Fruit fly (Drosophila melanogaster) whole organism, embryonic: ENCODE measurements around the gene Acp63F.

Experiments
- Abd-B ChIP-seq: fragments of 200-800 bp; sonication (Bioruptor generic); optimal IDR thresholded peaks from 2 replicates; lab custom pipeline; 2018; ENCODE audit warnings: missing biosample characterization, mild to moderate bottlenecking, missing genetic modification characterization, moderate library complexity
- CG10147 ChIP-seq: fragments of 200-800 bp; sonication (Bioruptor generic); optimal IDR thresholded peaks from 2 replicates; lab custom pipeline; 2019; ENCODE audit warnings: missing biosample characterization, mild to moderate bottlenecking, missing genetic modification characterization, moderate library complexity
- CG1024 ChIP-seq: fragments of 200-800 bp; sonication (Bioruptor generic); IDR thresholded peaks from 2 replicates; pipeline ENCODE4 v1.3.6; 2022; ENCODE audit warnings: missing biosample characterization, missing genetic modification characterization
- CG10366 ChIP-seq: fragments of 200-800 bp; sonication (Bioruptor generic); IDR thresholded peaks from 2 replicates; pipeline ENCODE4 v1.3.6; 2022; ENCODE audit warnings: missing biosample characterization, missing genetic modification characterization
- CG12659 ChIP-seq: fragments of 200-800 bp; sonication (Bioruptor generic); optimal IDR thresholded peaks from 3 replicates; lab custom pipeline; 2017; ENCODE audit warnings: mild to moderate bottlenecking, missing biosample characterization, missing genetic modification reagents, missing genetic modification characterization
- CG14441 ChIP-seq: fragments of 200-800 bp; sonication (Bioruptor generic); IDR thresholded peaks from 2 replicates; pipeline ENCODE4 v1.3.6; 2022; ENCODE audit warnings: missing biosample characterization, missing genetic modification characterization
- CG1603 ChIP-seq: fragments of 200-800 bp; sonication (Bioruptor generic); optimal IDR thresholded peaks from 2 replicates; lab custom pipeline; 2019; ENCODE audit warnings: missing biosample characterization, mild to moderate bottlenecking, missing genetic modification characterization, moderate library complexity
- CG18262 ChIP-seq: fragments of 200-800 bp; optimal IDR thresholded peaks from 3 replicates; lab custom pipeline; 2019; ENCODE audit warnings: missing biosample characterization, mild to moderate bottlenecking, missing genetic modification characterization, moderate library complexity
- CG18619 ChIP-seq: fragments of 200-800 bp; sonication (Bioruptor generic); optimal IDR thresholded peaks from 3 replicates; lab custom pipeline; 2017; ENCODE audit warnings: missing biosample characterization, mild to moderate bottlenecking, missing genetic modification characterization
- CG31224 ChIP-seq: fragments of 200-800 bp; sonication (Bioruptor generic); IDR thresholded peaks from 2 replicates; pipeline ENCODE4 v1.3.6; 2022; ENCODE audit warnings: missing biosample characterization, missing genetic modification characterization
- CG3847 ChIP-seq: fragments of 200-800 bp; sonication (Bioruptor generic); IDR thresholded peaks from 2 replicates; pipeline ENCODE4 v1.3.6; 2022; ENCODE audit warnings: missing biosample characterization, missing genetic modification characterization
- CG8388 ChIP-seq: fragments of 200-800 bp; sonication (Bioruptor generic); optimal IDR thresholded peaks from 2 replicates; lab custom pipeline; 2019; ENCODE audit warnings: missing biosample characterization, mild to moderate bottlenecking, missing genetic modification characterization, moderate library complexity
- CG8478 ChIP-seq: fragments of >200 bp; optimal IDR thresholded peaks from 2 replicates; lab custom pipeline; 2018
- CG8765 ChIP-seq: fragments of 200-800 bp; sonication (Bioruptor generic); IDR thresholded peaks from 2 replicates; pipeline ENCODE4 v1.3.6; 2022; ENCODE audit warnings: missing biosample characterization, missing genetic modification characterization
- CG9727 ChIP-seq: fragments of 200-800 bp; sonication (Bioruptor generic); optimal IDR thresholded peaks from 3 replicates; lab custom pipeline; 2017; ENCODE audit warnings: missing biosample characterization, mild to moderate bottlenecking, missing genetic modification characterization
- CHES-1-like ChIP-seq: fragments of 200-800 bp; sonication (Bioruptor generic); optimal IDR thresholded peaks from 2 replicates; lab custom pipeline; 2016; ENCODE audit warnings: missing biosample characterization, missing genetic modification characterization
- Dip3 ChIP-seq: fragments of 200-800 bp; sonication (Bioruptor generic); optimal IDR thresholded peaks from 3 replicates; lab custom pipeline; 2016; ENCODE audit warnings: missing biosample characterization, missing genetic modification characterization
- Drgx ChIP-seq: fragments of 200-800 bp; sonication (Bioruptor generic); IDR thresholded peaks from 2 replicates; pipeline ENCODE4 v1.3.6; 2022; ENCODE audit warnings: missing biosample characterization, missing genetic modification characterization
- Fer2 ChIP-seq: fragments of 200-800 bp; sonication (Bioruptor generic); optimal IDR thresholded peaks from 2 replicates; lab custom pipeline; 2018; ENCODE audit warnings: missing biosample characterization, mild to moderate bottlenecking, missing genetic modification characterization, moderate library complexity
- HHEX ChIP-seq: fragments of 200-800 bp; sonication (Bioruptor generic); optimal IDR thresholded peaks from 3 replicates; lab custom pipeline; 2017; ENCODE audit warnings: missing biosample characterization, mild to moderate bottlenecking, missing genetic modification characterization, missing genetic modification reagents
- Hsf ChIP-seq: fragments of 200-800 bp; sonication (Bioruptor generic); optimal IDR thresholded peaks from 3 replicates; lab custom pipeline; 2016; ENCODE audit warnings: missing biosample characterization, missing genetic modification characterization
- Lhr ChIP-seq: fragments of 200-800 bp; sonication (Bioruptor generic); optimal IDR thresholded peaks from 3 replicates; lab custom pipeline; 2017; ENCODE audit warnings: mild to moderate bottlenecking, missing biosample characterization, missing genetic modification reagents, missing genetic modification characterization
- Lpt ChIP-seq: fragments of >200 bp; optimal IDR thresholded peaks from 2 replicates; lab custom pipeline; 2018; ENCODE audit warnings: missing biosample characterization, missing genetic modification characterization
- MBD-R2 ChIP-seq: fragments of 200-800 bp; sonication (Bioruptor generic); IDR thresholded peaks from 2 replicates; pipeline ENCODE4 v1.3.6; 2022; ENCODE audit warnings: missing biosample characterization, missing genetic modification characterization
- Meics ChIP-seq: fragments of 200-800 bp; sonication (Bioruptor generic); optimal IDR thresholded peaks from 2 replicates; lab custom pipeline; 2017; ENCODE audit warnings: missing biosample characterization, mild to moderate bottlenecking, missing genetic modification characterization
- Opbp ChIP-seq: fragments of 200-800 bp; sonication (Bioruptor generic); IDR thresholded peaks from 3 replicates; pipeline ENCODE4 v1.3.6; 2022; ENCODE audit warnings: missing biosample characterization, missing genetic modification characterization; ENCODE audit not compliant: partially characterized antibody
- Sin3A ChIP-seq: fragments of >200 bp; optimal IDR thresholded peaks from 2 replicates; lab custom pipeline; 2018
- Ssrp ChIP-seq: fragments of 200-800 bp; sonication (Bioruptor generic); optimal IDR thresholded peaks from 2 replicates; lab custom pipeline; 2018; ENCODE audit warnings: missing biosample characterization, mild to moderate bottlenecking, missing genetic modification characterization, moderate library complexity
- Xrp1 ChIP-seq: fragments of 200-800 bp; sonication (Bioruptor generic); IDR thresholded peaks from 2 replicates; pipeline ENCODE4 v1.3.6; 2022; ENCODE audit warnings: missing biosample characterization, missing genetic modification characterization
- ab ChIP-seq: fragments of 200-800 bp; sonication (Bioruptor generic); optimal IDR thresholded peaks from 2 replicates; lab custom pipeline; 2016; ENCODE audit warnings: missing biosample characterization, missing genetic modification characterization
- aop ChIP-seq: fragments of 200-800 bp; sonication (Bioruptor generic); IDR thresholded peaks from 2 replicates; pipeline ENCODE4 v1.3.6; 2022; ENCODE audit warnings: missing biosample characterization, missing genetic modification characterization
- ato ChIP-seq: fragments of 200-800 bp; sonication (Bioruptor generic); IDR thresholded peaks from 2 replicates; pipeline ENCODE4 v1.3.6; 2022; ENCODE audit warnings: missing biosample characterization, missing genetic modification characterization; ENCODE audit not compliant: partially characterized antibody
- bcd ChIP-seq: fragments of 200-800 bp; sonication (Bioruptor generic); optimal IDR thresholded peaks from 2 replicates; lab custom pipeline; 2017; ENCODE audit warnings: missing biosample characterization, mild to moderate bottlenecking, missing genetic modification characterization
- bigmax ChIP-seq: fragments of 200-800 bp; sonication (Bioruptor generic); optimal IDR thresholded peaks from 2 replicates; lab custom pipeline; 2018; ENCODE audit warnings: missing biosample characterization, mild to moderate bottlenecking, missing genetic modification characterization
- crp ChIP-seq, 2 experiments: fragments of 200-800 bp; sonication (Bioruptor generic); optimal IDR thresholded peaks; 2 replicates in 1 of 2; 3 replicates in 1 of 2; lab custom pipeline; 2017; ENCODE audit warnings: missing biosample characterization in 2 of 2, missing genetic modification characterization in 2 of 2, mild to moderate bottlenecking in 1 of 2, moderate library complexity in 1 of 2
- cwo ChIP-seq: fragments of 200-800 bp; sonication (Bioruptor generic); optimal IDR thresholded peaks from 3 replicates; lab custom pipeline; 2017; ENCODE audit warnings: missing biosample characterization, missing genetic modification characterization, mild to moderate bottlenecking, moderate library complexity, missing genetic modification reagents
- esg ChIP-seq: fragments of 200-800 bp; sonication (Bioruptor generic); conservative IDR thresholded peaks from 2 replicates; pipeline ENCODE4 v1.3.6; 2022; ENCODE audit warnings: missing biosample characterization, missing genetic modification characterization
- fd102C ChIP-seq: fragments of 200-800 bp; sonication (Bioruptor generic); optimal IDR thresholded peaks from 2 replicates; lab custom pipeline; 2018; ENCODE audit warnings: missing biosample characterization, mild to moderate bottlenecking, missing genetic modification characterization, moderate library complexity
- ftz-f1 ChIP-seq: fragments of 200-800 bp; sonication (Bioruptor generic); optimal IDR thresholded peaks from 2 replicates; lab custom pipeline; 2016; ENCODE audit warnings: missing biosample characterization, missing genetic modification characterization
- grau ChIP-seq: fragments of 200-800 bp; optimal IDR thresholded peaks from 3 replicates; lab custom pipeline; 2019; ENCODE audit warnings: missing biosample characterization, mild to moderate bottlenecking, missing genetic modification characterization, moderate library complexity
- grn ChIP-seq: fragments of 200-800 bp; sonication (Bioruptor generic); optimal IDR thresholded peaks from 3 replicates; lab custom pipeline; 2017; ENCODE audit warnings: missing biosample characterization, missing genetic modification characterization
- h ChIP-seq: fragments of >200 bp; optimal IDR thresholded peaks from 2 replicates; lab custom pipeline; 2017
- insv ChIP-seq, 2 experiments: fragments of 200-800 bp; sonication (Bioruptor generic); optimal IDR thresholded peaks; 3 replicates each; lab custom pipeline; 2016 to 2018; ENCODE audit warnings: missing biosample characterization in 2 of 2, missing genetic modification characterization in 2 of 2
- lab ChIP-seq: fragments of 200-800 bp; sonication (Bioruptor generic); optimal IDR thresholded peaks from 3 replicates; lab custom pipeline; 2017; ENCODE audit warnings: missing biosample characterization, missing genetic modification characterization, mild to moderate bottlenecking, moderate library complexity, missing genetic modification reagents
- nmo ChIP-seq: fragments of 200-800 bp; sonication (Bioruptor generic); optimal IDR thresholded peaks from 2 replicates; lab custom pipeline; 2018; ENCODE audit warnings: missing biosample characterization, mild to moderate bottlenecking, missing genetic modification characterization, moderate library complexity
- odd ChIP-seq: fragments of 200-800 bp; sonication (Bioruptor generic); optimal IDR thresholded peaks from 2 replicates; lab custom pipeline; 2017; ENCODE audit warnings: missing biosample characterization, mild to moderate bottlenecking, missing genetic modification characterization
- org-1 ChIP-seq: fragments of 200-800 bp; sonication (Bioruptor generic); optimal IDR thresholded peaks from 2 replicates; lab custom pipeline; 2017; ENCODE audit warnings: missing biosample characterization, missing genetic modification characterization
- pros ChIP-seq: fragments of 200-800 bp; sonication (Bioruptor generic); optimal IDR thresholded peaks from 3 replicates; lab custom pipeline; 2019; ENCODE audit warnings: missing biosample characterization, mild to moderate bottlenecking, missing genetic modification characterization, moderate library complexity
- sisA ChIP-seq: fragments of 200-800 bp; sonication (Bioruptor generic); IDR thresholded peaks from 2 replicates; pipeline ENCODE4 v1.3.6; 2022; ENCODE audit warnings: missing biosample characterization, missing genetic modification characterization
- so ChIP-seq: fragments of 200-800 bp; sonication (Bioruptor generic); IDR thresholded peaks from 3 replicates; pipeline ENCODE4 v1.3.6; 2022; ENCODE audit warnings: missing biosample characterization, missing genetic modification characterization
- trh ChIP-seq: fragments of 200-800 bp; sonication (Bioruptor generic); optimal IDR thresholded peaks from 2 replicates; lab custom pipeline; 2016; ENCODE audit warnings: missing biosample characterization, missing genetic modification characterization

The Acp63F gene

dm6 chr3L:3770823-3771222 is 45.3 kb downstream of the Acp63F start (continued):
- TF ChIP-seq Meics (peak; percentile 57), ab (GFP tag; lab: Kevin White, UChicago) (no peak), CHES-1-like (peak; percentile 27), org-1 (GFP tag; lab: Kevin White, UChicago) (peak; percentile 6), trh (GFP tag; lab: Kevin White, UChicago) (peak; percentile 31), Sin3A (lab: Kevin White, UChicago) (no peak), CG31224 (GFP tag; lab: Robert Waterston, UW) (peak; percentile 24; the same call in 1 of the 2 replicates), Lhr (no peak), CG8478 (lab: Kevin White, UChicago) (no peak), cwo (GFP tag; lab: Kevin White, UChicago) (peak; percentile 89), sisA (peak; percentile 35; the same call in 1 of the 2 replicates), CG14441 (0 out of 2 replicates have a peak, but pooled peaks have one; percentile 13), Hsf (GFP tag; lab: Kevin White, UChicago) (peak; percentile 51), Lpt (GFP tag; lab: Kevin White, UChicago) (no peak), lab (GFP tag; lab: Kevin White, UChicago) (peak; percentile 57), insv (GFP tag; optimal IDR thresholded peaks at IDR 0.05; lab: Kevin White, UChicago) (no peak), Xrp1 (0 out of 2 replicates have a peak, but pooled peaks have one; percentile 12), ftz-f1 (no peak), bigmax (no peak), fd102C (no peak), CG9727 (peak; percentile 6), CG8765 (GFP tag; lab: Robert Waterston, UW) (no peak), CG18619 (GFP tag; lab: Kevin White, UChicago) (peak; percentile 49), CG8388 (GFP tag; lab: Kevin White, UChicago) (no peak), Dip3 (GFP tag; lab: Kevin White, UChicago) (peak; percentile 8), esg (GFP tag; lab: Robert Waterston, UW) (peak; percentile 50; the same call in 1 of the 2 replicates), CG18262 (tag; lab: Kevin White, UChicago) (no peak), CG10147 (GFP tag; lab: Kevin White, UChicago) (peak; percentile 67), HHEX (GFP tag; lab: Kevin White, UChicago) (peak; percentile 50), ato (GFP tag; lab: Robert Waterston, UW) (no peak), pros (GFP tag; lab: Kevin White, UChicago) (no peak), so (GFP tag; lab: Robert Waterston, UW) (peak; percentile 50; the same call in 1 of the 3 replicates), Drgx (GFP tag; lab: Robert Waterston, UW) (no peak), CG1024 (GFP tag; lab: Robert Waterston, UW) (no peak), Abd-B (GFP tag; lab: Kevin White, UChicago) (peak; percentile 14), MBD-R2 (peak; percentile 17; the same call in 1 of the 2 replicates), crp (GFP tag; optimal IDR thresholded peaks at IDR 0.05; lab: Kevin White, UChicago) (no peak), Opbp (GFP tag; lab: Robert Waterston, UW) (no peak), bcd (GFP tag; lab: Kevin White, UChicago) (peak; percentile 45), CG1603 (tag; lab: Kevin White, UChicago) (peak; percentile 4), odd (peak; percentile 11), h (lab: Kevin White, UChicago) (no peak), Ssrp (tag; lab: Kevin White, UChicago) (peak; percentile 24), grn (no peak), nmo (GFP tag; lab: Kevin White, UChicago) (peak; percentile 37), Fer2 (tag; lab: Kevin White, UChicago) (no peak), CG12659 (GFP tag; lab: Kevin White, UChicago) (peak; percentile 20), CG10366 (GFP tag; lab: Robert Waterston, UW) (peak; percentile 36; the same call in 1 of the 2 replicates), aop (GFP tag; lab: Robert Waterston, UW) (no peak), CG3847 (GFP tag; lab: Robert Waterston, UW) (peak; percentile 51), grau (peak; percentile 58)
